Worm (Caenorhabditis elegans) whole organism, L4 larva: ENCODE data around the gene coq-5.

Source experiments
- F26F4.8 ChIP-seq: fragments of 200-800 bp; sonication (Bioruptor generic); conservative IDR thresholded peaks from 2 replicates; pipeline ENCODE4 v1.3.6; 2022; ENCODE audit warnings: missing genetic modification characterization, missing compliant biosample characterization
- R02D3.7 ChIP-seq: fragments of 150-350 bp; sonication (generic microtip); optimal IDR thresholded peaks from 3 replicates; lab custom pipeline; 2014; ENCODE audit warnings: missing biosample characterization, missing genetic modification characterization
- T20F7.1 ChIP-seq: fragments of 200-800 bp; sonication (Bioruptor generic); optimal IDR thresholded peaks from 2 replicates; lab custom pipeline; 2018; ENCODE audit warnings: mild to moderate bottlenecking, missing genetic modification characterization, missing compliant biosample characterization
- ZK546.5 ChIP-seq, 2 experiments: sonication (generic microtip); optimal IDR thresholded peaks; 2 replicates each; lab custom pipeline; 2017; ENCODE audit warnings: missing biosample characterization in 2 of 2, missing genetic modification characterization in 2 of 2
- aha-1 ChIP-seq: fragments of 150-350 bp; peaks from one replicate; lab custom pipeline; 2014; ENCODE audit warnings: missing biosample characterization, missing genetic modification characterization
- attf-4 ChIP-seq: sonication (generic microtip); optimal IDR thresholded peaks from 3 replicates; lab custom pipeline; 2017; ENCODE audit warnings: missing biosample characterization, missing genetic modification characterization
- ceh-20 ChIP-seq: fragments of 200-800 bp; sonication (Bioruptor generic); IDR thresholded peaks from 2 replicates; pipeline ENCODE4 v1.3.6; 2022; ENCODE audit warnings: missing genetic modification reagents, missing genetic modification characterization, missing compliant biosample characterization
- ceh-28 ChIP-seq: fragments of 150-350 bp; optimal IDR thresholded peaks from 2 replicates; lab custom pipeline; 2014; ENCODE audit warnings: missing biosample characterization, missing genetic modification reagents, missing genetic modification characterization
- ceh-44 ChIP-seq: fragments of 200-800 bp; sonication (Bioruptor generic); IDR thresholded peaks from 2 replicates; pipeline ENCODE4 v1.3.6; 2022; ENCODE audit warnings: missing genetic modification reagents, missing genetic modification characterization, missing compliant biosample characterization
- ceh-62 ChIP-seq: sonication (generic microtip); optimal IDR thresholded peaks from 2 replicates; lab custom pipeline; 2017; ENCODE audit warnings: missing biosample characterization, missing genetic modification characterization
- ces-1 ChIP-seq: fragments of 150-350 bp; sonication (generic microtip); optimal IDR thresholded peaks from 4 replicates; lab custom pipeline; 2014; ENCODE audit warnings: missing biosample characterization, missing genetic modification reagents, missing genetic modification characterization
- cey-2 ChIP-seq: sonication (generic microtip); optimal IDR thresholded peaks from 3 replicates; lab custom pipeline; 2017; ENCODE audit warnings: missing genetic modification characterization, mild to moderate bottlenecking, missing compliant biosample characterization, antibody characterized with exemption, borderline replicate concordance; ENCODE audit not compliant: insufficient read depth
- daf-19 ChIP-seq: fragments of 200-800 bp; sonication (Bioruptor generic); conservative IDR thresholded peaks from 2 replicates; pipeline ENCODE4 v1.3.6; 2022; ENCODE audit warnings: missing genetic modification characterization, missing compliant biosample characterization
- daf-8 ChIP-seq: fragments of 200-800 bp; sonication (Bioruptor generic); IDR thresholded peaks from 2 replicates; pipeline ENCODE4 v1.3.6; 2022; ENCODE audit warnings: missing genetic modification characterization, missing compliant biosample characterization
- dmd-6 ChIP-seq: fragments of 200-800 bp; sonication (Bioruptor generic); IDR thresholded peaks from 2 replicates; pipeline ENCODE4 v1.3.6; 2022; ENCODE audit warnings: missing genetic modification reagents, missing genetic modification characterization, missing compliant biosample characterization
- dmd-9 ChIP-seq: fragments of 200-800 bp; sonication (Bioruptor generic); IDR thresholded peaks from 2 replicates; pipeline ENCODE4 v1.3.6; 2022; ENCODE audit warnings: missing genetic modification reagents, missing genetic modification characterization, missing compliant biosample characterization
- duxl-1 ChIP-seq: sonication (generic microtip); optimal IDR thresholded peaks from 2 replicates; lab custom pipeline; 2016; ENCODE audit warnings: mild to moderate bottlenecking, missing genetic modification characterization, moderate library complexity, missing compliant biosample characterization; ENCODE audit not compliant: poor library complexity
- dve-1 ChIP-seq: sonication (generic microtip); optimal IDR thresholded peaks from 2 replicates; lab custom pipeline; 2017; ENCODE audit warnings: antibody characterized with exemption, mild to moderate bottlenecking, missing genetic modification characterization, missing compliant biosample characterization; ENCODE audit not compliant: insufficient read depth
- egl-43 ChIP-seq: fragments of 200-800 bp; sonication (Bioruptor generic); IDR thresholded peaks from 2 replicates; pipeline ENCODE4 v1.3.6; 2022; ENCODE audit warnings: missing genetic modification reagents, missing genetic modification characterization, missing compliant biosample characterization
- gei-8 ChIP-seq: fragments of 200-800 bp; sonication (Bioruptor generic); optimal IDR thresholded peaks from 2 replicates; lab custom pipeline; 2018; ENCODE audit warnings: mild to moderate bottlenecking, missing genetic modification characterization, missing compliant biosample characterization
- hlh-30 ChIP-seq: sonication (generic microtip); optimal IDR thresholded peaks from 2 replicates; lab custom pipeline; 2017; ENCODE audit warnings: antibody characterized with exemption, mild to moderate bottlenecking, missing genetic modification characterization, missing compliant biosample characterization; ENCODE audit not compliant: insufficient read depth
- hmg-1.1 ChIP-seq: fragments of 200-800 bp; sonication (Bioruptor generic); IDR thresholded peaks from 2 replicates; pipeline ENCODE4 v1.3.6; 2022; ENCODE audit warnings: missing genetic modification reagents, missing genetic modification characterization, missing compliant biosample characterization
- lin-13 ChIP-seq: fragments of 150-350 bp; optimal IDR thresholded peaks from 2 replicates; lab custom pipeline; 2014; ENCODE audit warnings: missing biosample characterization, missing genetic modification reagents, missing genetic modification characterization
- lin-29 ChIP-seq: fragments of 200-800 bp; sonication (Bioruptor generic); IDR thresholded peaks from 2 replicates; pipeline ENCODE4 v1.3.6; 2022; ENCODE audit warnings: missing genetic modification reagents, missing genetic modification characterization, missing compliant biosample characterization
- lir-3 ChIP-seq: sonication (generic microtip); optimal IDR thresholded peaks from 2 replicates; lab custom pipeline; 2016; ENCODE audit warnings: mild to moderate bottlenecking, missing genetic modification characterization, missing compliant biosample characterization
- nhr-10 ChIP-seq: fragments of 150-350 bp; optimal IDR thresholded peaks from 2 replicates; lab custom pipeline; 2014; ENCODE audit warnings: missing biosample characterization, missing genetic modification characterization
- nhr-11 ChIP-seq: fragments of 150-350 bp; optimal IDR thresholded peaks from 2 replicates; lab custom pipeline; 2014; ENCODE audit warnings: missing biosample characterization, missing genetic modification characterization
- nhr-111 ChIP-seq: fragments of 200-800 bp; sonication (Bioruptor generic); optimal IDR thresholded peaks from 2 replicates; lab custom pipeline; 2018; ENCODE audit warnings: mild to moderate bottlenecking, missing genetic modification characterization, missing compliant biosample characterization
- nhr-237 ChIP-seq: sonication (generic microtip); optimal IDR thresholded peaks from 2 replicates; lab custom pipeline; 2017; ENCODE audit warnings: missing biosample characterization, missing genetic modification characterization
- nhr-28 ChIP-seq: fragments of 150-350 bp; optimal IDR thresholded peaks from 2 replicates; lab custom pipeline; 2014; ENCODE audit warnings: missing biosample characterization, missing genetic modification characterization
- nhr-6 ChIP-seq: fragments of 150-350 bp; optimal IDR thresholded peaks from 2 replicates; lab custom pipeline; 2014; ENCODE audit warnings: missing biosample characterization, missing genetic modification characterization
- nhr-76 ChIP-seq: fragments of 150-350 bp; optimal IDR thresholded peaks from 2 replicates; lab custom pipeline; 2014; ENCODE audit warnings: missing biosample characterization, missing genetic modification characterization
- pha-4 ChIP-seq, 2 experiments: fragments of 150-350 bp in 1 of 2; fragments of 200-800 bp in 1 of 2; sonication (Bioruptor generic) in 1 of 2; IDR thresholded peaks in 1 of 2; optimal IDR thresholded peaks in 1 of 2; 2 replicates each; pipeline versions ENCODE4 v1.3.6 to Lab custom; 2014 to 2022; ENCODE audit warnings: missing genetic modification characterization in 2 of 2, missing genetic modification reagents in 2 of 2, missing biosample characterization in 1 of 2, missing compliant biosample characterization in 1 of 2
- pqm-1 ChIP-seq: sonication (generic microtip); optimal IDR thresholded peaks from 2 replicates; lab custom pipeline; 2017; ENCODE audit warnings: missing biosample characterization, missing genetic modification characterization
- rbr-2 ChIP-seq: sonication (generic microtip); optimal IDR thresholded peaks from 2 replicates; lab custom pipeline; 2016; ENCODE audit warnings: missing genotype, missing genetic modification characterization, missing compliant biosample characterization
- saeg-2 ChIP-seq: fragments of 200-800 bp; sonication (Bioruptor generic); IDR thresholded peaks from 2 replicates; pipeline ENCODE4 v1.3.6; 2022; ENCODE audit warnings: missing genetic modification reagents, missing genetic modification characterization, missing compliant biosample characterization
- set-16 ChIP-seq: fragments of 200-800 bp; sonication (Bioruptor generic); IDR thresholded peaks from 2 replicates; pipeline ENCODE4 v1.3.6; 2022; ENCODE audit warnings: missing genetic modification reagents, missing genetic modification characterization, missing compliant biosample characterization
- skn-1 ChIP-seq: fragments of 150-350 bp; optimal IDR thresholded peaks from 2 replicates; lab custom pipeline; 2014; ENCODE audit warnings: missing biosample characterization, missing genetic modification characterization
- snpc-1.2 ChIP-seq: fragments of 200-800 bp; sonication (Bioruptor generic); IDR thresholded peaks from 2 replicates; pipeline ENCODE4 v1.3.6; 2022; ENCODE audit warnings: missing genetic modification reagents, missing genetic modification characterization, missing compliant biosample characterization
- spr-1 ChIP-seq: sonication (generic microtip); optimal IDR thresholded peaks from 2 replicates; lab custom pipeline; 2016; ENCODE audit warnings: mild to moderate bottlenecking, missing genetic modification characterization, missing compliant biosample characterization
- tag-97 ChIP-seq: fragments of 200-800 bp; sonication (Bioruptor generic); IDR thresholded peaks from 2 replicates; pipeline ENCODE4 v1.3.6; 2022; ENCODE audit warnings: missing genetic modification characterization, missing compliant biosample characterization
- tra-1 ChIP-seq: fragments of 200-800 bp; sonication (Bioruptor generic); IDR thresholded peaks from 2 replicates; pipeline ENCODE4 v1.3.6; 2022; ENCODE audit warnings: missing genetic modification reagents, missing genetic modification characterization, missing compliant biosample characterization
- unc-130 ChIP-seq: sonication (generic microtip); optimal IDR thresholded peaks from 2 replicates; lab custom pipeline; 2016; ENCODE audit warnings: missing genetic modification reagents, missing genetic modification characterization, missing compliant biosample characterization
- unc-62 ChIP-seq, 3 experiments: fragments of 150-350 bp in 1 of 3; sonication (generic microtip); optimal IDR thresholded peaks in 2 of 3; peaks in 1 of 3; 1 replicate in 1 of 3; 2 replicates in 2 of 3; lab custom pipeline; 2014 to 2017; ENCODE audit warnings: missing biosample characterization in 3 of 3, missing genetic modification characterization in 3 of 3, missing genetic modification reagents in 3 of 3, missing genotype in 1 of 3
- vab-7 ChIP-seq: fragments of 200-800 bp; sonication (Bioruptor generic); IDR thresholded peaks from 2 replicates; pipeline ENCODE4 v1.3.6; 2022; ENCODE audit warnings: missing genetic modification reagents, missing genetic modification characterization, missing compliant biosample characterization
- ztf-11 ChIP-seq: fragments of 150-350 bp; optimal IDR thresholded peaks from 2 replicates; lab custom pipeline; 2014; ENCODE audit warnings: missing biosample characterization, missing genetic modification characterization

coq-5 gene

ce11 chrIII:7893224-7893623, 35.0 kb upstream of the coq-5 start:
- TF ChIP-seq duxl-1 (tag; lab: Kevin White, UChicago) (no peak), T20F7.1 (GFP tag; lab: Kevin White, UChicago) (no peak), nhr-10 (tag; lab: Kevin White, UChicago) (no peak), aha-1 (tag; lab: Kevin White, UChicago) (no peak), lin-13 (GFP tag; lab: Kevin White, UChicago) (no peak), nhr-111 (no peak)

ce11 chrIII:7892333-7892732, 34.1 kb upstream of the coq-5 start:
- TF ChIP-seq hmg-1.1 (GFP tag; lab: Robert Waterston, UW) (no peak), ces-1 (GFP tag; lab: Kevin White, UChicago) (no peak), hlh-30 (tag; lab: Kevin White, UChicago) (peak; percentile 12), dmd-6 (no peak), nhr-111 (no peak), F26F4.8 (GFP tag; lab: Robert Waterston, UW) (no peak), saeg-2 (GFP tag; lab: Robert Waterston, UW) (no peak), nhr-6 (tag; lab: Kevin White, UChicago) (no peak), unc-62 (GFP tag; optimal IDR thresholded peaks at IDR 0.05 in 1 of 2; lab: Kevin White, UChicago) (peak in 1 of 2 experiments; percentile 79), unc-62 (tag; optimal IDR thresholded peaks at IDR 0.05; lab: Kevin White, UChicago) (no peak), vab-7 (GFP tag; lab: Robert Waterston, UW) (no peak), lir-3 (no peak), gei-8 (GFP tag; lab: Kevin White, UChicago) (no peak), unc-130 (no peak), pha-4 (GFP tag; IDR thresholded peaks at IDR 0.05; lab: Robert Waterston, UW) (no peak), pha-4 (tag; optimal IDR thresholded peaks at IDR 0.05; lab: Kevin White, UChicago) (no peak), pqm-1 (tag; lab: Kevin White, UChicago) (no peak), rbr-2 (no peak), tra-1 (GFP tag; lab: Robert Waterston, UW) (no peak), ceh-28 (tag; lab: Kevin White, UChicago) (no peak)

- TF ChIP-seq ceh-20 (GFP tag; lab: Robert Waterston, UW) (0 out of 2 replicates have a peak, but pooled peaks have one; percentile 46), nhr-237 (tag; lab: Kevin White, UChicago) (no peak), cey-2 (tag; lab: Kevin White, UChicago) (no peak), set-16 (GFP tag; lab: Robert Waterston, UW) (no peak; the same call in 1 of the 2 replicates), ZK546.5 (tag; optimal IDR thresholded peaks at IDR 0.05; lab: Kevin White, UChicago) (no peak), nhr-28 (tag; lab: Kevin White, UChicago) (peak; percentile 72), rbr-2 (peak; percentile 78), tra-1 (GFP tag; lab: Robert Waterston, UW) (peak; percentile 42; the same call in 1 of the 2 replicates), attf-4 (tag; lab: Kevin White, UChicago) (no peak), spr-1 (peak; percentile 22), lin-29 (GFP tag; lab: Robert Waterston, UW) (no peak), nhr-76 (no peak), dve-1 (tag; lab: Kevin White, UChicago) (peak; percentile 75), snpc-1.2 (GFP tag; lab: Robert Waterston, UW) (no peak), aha-1 (tag; lab: Kevin White, UChicago) (peak; percentile 65), tag-97 (GFP tag; lab: Robert Waterston, UW) (no peak), ceh-44 (GFP tag; lab: Robert Waterston, UW) (no peak), daf-8 (GFP tag; lab: Robert Waterston, UW) (no peak), R02D3.7 (tag; lab: Kevin White, UChicago) (no peak), gei-8 (GFP tag; lab: Kevin White, UChicago) (no peak), ztf-11 (tag; lab: Kevin White, UChicago) (no peak), dmd-9 (GFP tag; lab: Robert Waterston, UW) (no peak), nhr-11 (tag; lab: Kevin White, UChicago) (peak; percentile 78), daf-19 (no peak), ceh-62 (tag; lab: Kevin White, UChicago) (no peak), egl-43 (GFP tag; lab: Robert Waterston, UW) (no peak), skn-1 (tag; lab: Kevin White, UChicago) (no peak)
Measured at ce11 chrIII:7891573-7892306, 33.5 kb upstream of the coq-5 start, which contains the start of the genes ZK688.5 and fahd-1. Gene ZK688.5 (minus strand): TSS chrIII:7891623. Gene fahd-1 (plus strand): TSS chrIII:7892256.
